Worm (Caenorhabditis elegans) whole organism, L4 larva: ENCODE data around the gene C33G8.2.

ENCODE experiments used
- D1046.2 ChIP-seq: fragments of 200-800 bp; sonication (Bioruptor generic); IDR thresholded peaks from 2 replicates; pipeline ENCODE4 v1.3.6; 2022; ENCODE audit warnings: missing genetic modification characterization, missing compliant biosample characterization
- Y105C5A.15 ChIP-seq: fragments of 200-800 bp; sonication (Bioruptor generic); IDR thresholded peaks from 2 replicates; pipeline ENCODE4 v1.3.6; 2022; ENCODE audit warnings: missing genetic modification characterization, missing compliant biosample characterization
- Y48G9A.11 ChIP-seq: fragments of 200-800 bp; sonication (Bioruptor generic); IDR thresholded peaks from 2 replicates; pipeline ENCODE4 v1.3.6; 2022; ENCODE audit warnings: missing genetic modification reagents, missing genetic modification characterization, missing compliant biosample characterization
- ZK337.2 ChIP-seq: fragments of 200-800 bp; sonication (Bioruptor generic); IDR thresholded peaks from 2 replicates; pipeline ENCODE4 v1.3.6; 2022; ENCODE audit warnings: missing genetic modification reagents, missing genetic modification characterization, missing compliant biosample characterization
- ZK546.5 ChIP-seq, 2 experiments: sonication (generic microtip); optimal IDR thresholded peaks; 2 replicates each; lab custom pipeline; 2017; ENCODE audit warnings: missing biosample characterization in 2 of 2, missing genetic modification characterization in 2 of 2
- arid-1 ChIP-seq: fragments of 200-800 bp; sonication (Bioruptor generic); conservative IDR thresholded peaks from 2 replicates; pipeline ENCODE4 v1.3.6; 2022; ENCODE audit warnings: missing genetic modification reagents, missing genetic modification characterization, missing compliant biosample characterization
- attf-4 ChIP-seq: sonication (generic microtip); optimal IDR thresholded peaks from 3 replicates; lab custom pipeline; 2017; ENCODE audit warnings: missing biosample characterization, missing genetic modification characterization
- ceh-20 ChIP-seq: fragments of 200-800 bp; sonication (Bioruptor generic); IDR thresholded peaks from 2 replicates; pipeline ENCODE4 v1.3.6; 2022; ENCODE audit warnings: missing genetic modification reagents, missing genetic modification characterization, missing compliant biosample characterization
- ceh-32 ChIP-seq: sonication (generic microtip); optimal IDR thresholded peaks from 2 replicates; lab custom pipeline; 2016; ENCODE audit warnings: mild to moderate bottlenecking, missing genetic modification characterization, missing compliant biosample characterization; ENCODE audit not compliant: poor library complexity
- cey-2 ChIP-seq: sonication (generic microtip); optimal IDR thresholded peaks from 3 replicates; lab custom pipeline; 2017; ENCODE audit warnings: missing genetic modification characterization, mild to moderate bottlenecking, missing compliant biosample characterization, antibody characterized with exemption, borderline replicate concordance; ENCODE audit not compliant: insufficient read depth
- daf-16 ChIP-seq, 3 experiments: sonication (generic microtip); optimal IDR thresholded peaks; 2 replicates each; lab custom pipeline; 2016 to 2017; ENCODE audit warnings: missing genetic modification characterization in 3 of 3, missing genetic modification reagents in 3 of 3, mild to moderate bottlenecking in 2 of 3, missing compliant biosample characterization in 2 of 3, missing biosample characterization in 1 of 3, moderate library complexity in 1 of 3
- dmd-9 ChIP-seq: fragments of 200-800 bp; sonication (Bioruptor generic); IDR thresholded peaks from 2 replicates; pipeline ENCODE4 v1.3.6; 2022; ENCODE audit warnings: missing genetic modification reagents, missing genetic modification characterization, missing compliant biosample characterization
- dpl-1 ChIP-seq: fragments of 150-350 bp; optimal IDR thresholded peaks from 2 replicates; lab custom pipeline; 2014; ENCODE audit warnings: missing biosample characterization, missing genetic modification reagents, missing genetic modification characterization
- egl-27 ChIP-seq: sonication (generic microtip); optimal IDR thresholded peaks from 3 replicates; lab custom pipeline; 2017; ENCODE audit warnings: missing biosample characterization, missing genetic modification reagents, missing genetic modification characterization
- lin-15B ChIP-seq: fragments of 150-350 bp; sonication (generic microtip); optimal IDR thresholded peaks from 3 replicates; lab custom pipeline; 2014; ENCODE audit warnings: missing biosample characterization, missing genetic modification characterization
- lin-39 ChIP-seq: fragments of 150-350 bp; optimal IDR thresholded peaks from 2 replicates; lab custom pipeline; 2014; ENCODE audit warnings: missing biosample characterization, missing genetic modification reagents, missing genetic modification characterization
- lsy-2 ChIP-seq, 2 experiments: fragments of 150-350 bp in 1 of 2; sonication (generic microtip) in 1 of 2; optimal IDR thresholded peaks; 2 replicates each; lab custom pipeline; 2014 to 2017; ENCODE audit warnings: missing biosample characterization in 2 of 2, missing genetic modification characterization in 2 of 2
- madf-5 ChIP-seq, 2 experiments: fragments of 200-800 bp; sonication (Bioruptor generic); IDR thresholded peaks; 2 replicates each; pipeline ENCODE4 v1.3.6; 2022; ENCODE audit warnings: missing compliant biosample characterization in 2 of 2, missing genetic modification characterization in 2 of 2
- madf-9 ChIP-seq: fragments of 200-800 bp; sonication (Bioruptor generic); conservative IDR thresholded peaks from 2 replicates; pipeline ENCODE4 v1.3.6; 2022; ENCODE audit warnings: missing genetic modification reagents, missing genetic modification characterization, missing compliant biosample characterization
- mes-2 ChIP-seq: sonication (generic microtip); optimal IDR thresholded peaks from 2 replicates; lab custom pipeline; 2016; ENCODE audit warnings: missing genotype, mild to moderate bottlenecking, missing genetic modification characterization, missing compliant biosample characterization; ENCODE audit not compliant: poor library complexity, severe bottlenecking
- mxl-3 ChIP-seq: fragments of 200-800 bp; sonication (Bioruptor generic); optimal IDR thresholded peaks from 2 replicates; lab custom pipeline; 2018; ENCODE audit warnings: mild to moderate bottlenecking, missing genetic modification characterization, missing compliant biosample characterization
- nhr-102 ChIP-seq: sonication (generic microtip); optimal IDR thresholded peaks from 2 replicates; lab custom pipeline; 2016; ENCODE audit warnings: mild to moderate bottlenecking, missing genetic modification characterization, moderate library complexity, missing compliant biosample characterization
- nhr-25 ChIP-seq: sonication (generic microtip); optimal IDR thresholded peaks from 2 replicates; lab custom pipeline; 2017; ENCODE audit warnings: missing genetic modification characterization, mild to moderate bottlenecking, missing compliant biosample characterization, antibody characterized with exemption, moderate library complexity, borderline replicate concordance; ENCODE audit not compliant: insufficient read depth
- nhr-41 ChIP-seq: fragments of 200-800 bp; sonication (Bioruptor generic); IDR thresholded peaks from 2 replicates; pipeline ENCODE4 v1.3.6; 2022; ENCODE audit warnings: missing genetic modification reagents, missing genetic modification characterization, missing compliant biosample characterization
- nhr-48 ChIP-seq: sonication (generic microtip); optimal IDR thresholded peaks from 2 replicates; lab custom pipeline; 2016; ENCODE audit warnings: mild to moderate bottlenecking, missing genetic modification characterization, missing compliant biosample characterization
- nhr-76 ChIP-seq: fragments of 150-350 bp; optimal IDR thresholded peaks from 2 replicates; lab custom pipeline; 2014; ENCODE audit warnings: missing biosample characterization, missing genetic modification characterization
- sdz-12 ChIP-seq: fragments of 200-800 bp; sonication (Bioruptor generic); optimal IDR thresholded peaks from 2 replicates; lab custom pipeline; 2018; ENCODE audit warnings: mild to moderate bottlenecking, missing genetic modification characterization, missing compliant biosample characterization
- snpc-4 ChIP-seq: fragments of 150-350 bp; optimal IDR thresholded peaks from 2 replicates; lab custom pipeline; 2014; ENCODE audit warnings: missing biosample characterization, missing genetic modification characterization
- spr-1 ChIP-seq: sonication (generic microtip); optimal IDR thresholded peaks from 2 replicates; lab custom pipeline; 2016; ENCODE audit warnings: mild to moderate bottlenecking, missing genetic modification characterization, missing compliant biosample characterization
- vab-7 ChIP-seq: fragments of 200-800 bp; sonication (Bioruptor generic); IDR thresholded peaks from 2 replicates; pipeline ENCODE4 v1.3.6; 2022; ENCODE audit warnings: missing genetic modification reagents, missing genetic modification characterization, missing compliant biosample characterization
- zfp-3 ChIP-seq: fragments of 200-800 bp; sonication (Bioruptor generic); conservative IDR thresholded peaks from 2 replicates; pipeline ENCODE4 v1.3.6; 2022; ENCODE audit warnings: missing genetic modification reagents, missing genetic modification characterization, missing compliant biosample characterization

The C33G8.2 gene

DNA sequence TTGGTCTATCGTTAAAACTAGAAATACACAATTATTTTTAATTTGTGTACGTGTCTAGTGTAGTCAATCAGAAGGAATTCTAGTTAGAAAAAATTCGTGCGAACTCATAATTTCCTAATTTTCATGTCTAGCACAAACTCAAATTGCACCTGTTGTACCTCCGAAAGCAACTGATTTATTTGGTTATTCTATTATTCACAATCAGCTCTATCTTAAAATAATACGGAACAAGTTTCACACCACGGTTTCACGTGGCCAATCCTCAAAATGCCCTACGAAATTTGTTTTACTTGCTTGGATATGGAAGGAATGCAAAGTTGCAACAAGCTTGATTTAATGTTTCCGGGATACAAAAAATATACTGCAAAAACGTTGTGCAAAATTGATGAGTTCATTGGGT lies 3.1 kb downstream of the C33G8.2 start, which contains the start of gene srw-127:
Gene srw-127 (plus strand): TSS at position 301 of the 400 bp plus-strand sequence.
- TF ChIP-seq mxl-3 (no peak), snpc-4 (tag; lab: Kevin White, UChicago) (no peak), lsy-2 (tag; optimal IDR thresholded peaks at IDR 0.05; lab: Kevin White, UChicago) (no peak), Y105C5A.15 (GFP tag; lab: Robert Waterston, UW) (no peak)

DNA sequence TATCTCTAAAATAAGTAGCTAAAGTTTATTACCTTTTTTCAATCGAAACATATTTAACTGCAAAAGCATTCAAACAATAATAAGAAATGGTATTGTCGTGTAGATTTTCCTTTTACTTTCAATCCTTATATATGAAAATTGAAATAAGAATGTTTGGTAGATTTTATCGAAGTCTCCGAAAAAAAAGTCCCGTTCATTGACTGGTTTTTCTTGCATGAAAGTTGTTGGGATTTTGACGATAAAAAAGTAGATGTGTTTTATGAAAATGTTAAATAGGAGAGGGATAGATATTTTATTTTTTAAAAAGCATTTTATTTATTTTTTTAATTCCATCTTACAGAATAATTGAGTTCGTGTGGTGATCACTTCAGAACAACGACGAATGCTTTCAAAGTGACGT lies 6.3 kb downstream of the C33G8.2 start, which contains the start of gene C33G8.13:
Gene C33G8.13 (minus strand): TSS at position 101 of the 400 bp plus-strand sequence.
- TF ChIP-seq ceh-20 (GFP tag; lab: Robert Waterston, UW), result no peak
- TF ChIP-seq ZK546.5 (tag; optimal IDR thresholded peaks at IDR 0.05; lab: Kevin White, UChicago), result no peak
- TF ChIP-seq cey-2 (tag; lab: Kevin White, UChicago), result no peak
- no peak for TF ChIP-seq zfp-3

DNA sequence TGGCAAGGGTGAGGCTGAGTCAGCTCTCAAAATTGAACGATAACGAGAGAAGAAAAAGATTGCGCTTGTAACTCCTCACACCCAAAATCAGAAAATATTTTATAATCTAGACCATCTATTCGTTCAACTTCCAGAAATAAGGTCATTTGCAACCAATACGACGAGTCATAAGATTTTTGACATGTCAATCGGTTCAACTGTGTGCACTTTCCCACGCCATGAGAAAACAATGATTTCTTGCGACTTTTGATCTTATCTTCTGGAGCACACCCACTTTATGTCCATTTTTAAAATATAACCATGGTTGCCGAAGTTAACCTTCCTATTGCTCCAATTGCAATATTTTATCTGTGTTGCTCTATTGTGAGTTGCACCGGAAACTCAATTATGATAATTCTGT lies 7.5 kb downstream of the C33G8.2 start, which contains the start of gene srsx-32:
Gene srsx-32 (plus strand): TSS at position 301 of the 400 bp plus-strand sequence.
- TF ChIP-seq nhr-76 (tag; lab: Kevin White, UChicago) (no peak), attf-4 (tag; lab: Kevin White, UChicago) (no peak), nhr-25 (no peak), nhr-48 (no peak), Y48G9A.11 (GFP tag; lab: Robert Waterston, UW) (no peak), spr-1 (tag; lab: Kevin White, UChicago) (no peak), dmd-9 (no peak), madf-5 (GFP tag; IDR thresholded peaks at IDR 0.05; lab: Robert Waterston, UW) (no peak), nhr-41 (GFP tag; lab: Robert Waterston, UW) (no peak), dpl-1 (GFP tag; lab: Kevin White, UChicago) (no peak)

DNA sequence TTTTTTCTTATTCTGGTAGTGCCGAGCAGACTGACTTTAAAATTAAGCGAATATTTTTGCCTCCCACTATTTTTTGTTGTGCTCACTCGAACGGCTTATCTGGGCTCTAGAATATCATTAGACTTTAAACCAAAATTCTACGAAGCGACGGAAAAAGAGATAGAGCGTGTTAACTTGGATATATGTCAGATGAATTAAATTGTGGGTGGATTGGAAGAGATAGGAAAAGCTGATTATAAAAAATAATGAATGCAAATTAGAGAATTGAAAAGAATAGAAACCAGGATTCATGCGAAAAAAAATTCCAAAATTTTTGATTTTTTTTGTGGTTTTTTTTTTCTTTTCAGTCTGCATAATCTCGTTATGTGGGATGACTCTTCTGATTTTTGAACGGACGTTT lies 12.2 kb downstream of the C33G8.2 start, which contains the start of gene F20A1.4:
Gene F20A1.4 (minus strand): TSS at position 101 of the 400 bp plus-strand sequence.
- no peak for TF ChIP-seq ceh-32
- TF ChIP-seq daf-16 (GFP tag; optimal IDR thresholded peaks at IDR 0.05; lab: Kevin White, UChicago), result no peak
- TF ChIP-seq daf-16 (tag; optimal IDR thresholded peaks at IDR 0.05; lab: Kevin White, UChicago), result no peak
- no peak for TF ChIP-seq dpl-1 (GFP tag; lab: Kevin White, UChicago)

DNA sequence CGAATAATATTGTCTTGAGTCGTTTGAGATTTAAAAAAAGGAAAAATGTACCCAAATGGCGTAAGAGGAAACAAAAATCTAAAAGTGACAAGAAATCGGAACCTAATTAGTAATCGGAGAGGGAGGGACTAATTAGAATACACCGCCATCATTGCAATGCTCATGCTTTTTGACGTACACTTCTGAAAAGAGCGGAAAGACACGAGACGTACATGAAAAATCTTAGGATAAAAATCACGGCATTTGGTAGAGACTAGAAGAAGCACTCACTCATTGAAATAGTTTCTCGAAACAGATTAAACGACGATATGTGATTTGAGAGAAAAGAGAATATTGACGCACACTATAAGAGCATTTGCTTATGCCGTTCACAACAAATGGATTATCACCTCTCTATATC lies 13.4 kb downstream of the C33G8.2 start:
- TF ChIP-seq madf-9 (GFP tag; lab: Robert Waterston, UW), result no peak
- TF ChIP-seq nhr-102 (tag; lab: Kevin White, UChicago), result no peak
- no peak for TF ChIP-seq egl-27 (tag; lab: Kevin White, UChicago)
- TF ChIP-seq nhr-41 (GFP tag; lab: Robert Waterston, UW), result no peak
- no peak for TF ChIP-seq ZK546.5 (tag; optimal IDR thresholded peaks at IDR 0.05; lab: Kevin White, UChicago)
- TF ChIP-seq dmd-9, result no peak

DNA sequence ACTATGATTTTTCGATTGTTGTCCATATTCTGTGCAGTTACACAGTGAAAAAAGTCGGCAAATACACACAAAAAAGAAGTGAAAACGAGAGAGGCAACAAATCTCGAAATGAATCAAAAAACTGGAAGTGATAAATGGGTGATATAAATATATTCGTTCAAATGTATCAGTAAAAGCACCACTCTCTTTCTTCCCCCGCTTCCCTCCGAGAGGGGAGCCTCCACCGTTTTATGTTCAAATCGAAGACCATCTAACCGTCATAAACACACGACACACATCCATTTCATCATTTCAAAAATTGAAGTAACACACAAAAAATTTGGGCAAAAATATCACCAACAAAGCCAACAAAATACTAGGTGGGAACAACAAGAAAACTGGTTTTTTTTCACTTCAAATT lies 17.5 kb downstream of the C33G8.2 start, which contains the start of gene F20A1.6:
Gene F20A1.6 (minus strand): TSS at position 101 of the 400 bp plus-strand sequence.
- TF ChIP-seq lin-39 (tag; lab: Kevin White, UChicago) (no peak), mes-2 (no peak), ZK546.5 (tag; optimal IDR thresholded peaks at IDR 0.05; lab: Kevin White, UChicago) (no peak), lin-15B (tag; lab: Kevin White, UChicago) (no peak), ZK337.2 (GFP tag; lab: Robert Waterston, UW) (no peak), sdz-12 (GFP tag; lab: Kevin White, UChicago) (no peak), vab-7 (GFP tag; lab: Robert Waterston, UW) (no peak), dpl-1 (GFP tag; lab: Kevin White, UChicago) (no peak), arid-1 (GFP tag; lab: Robert Waterston, UW) (no peak), D1046.2 (no peak)
